Fruit fly (Drosophila melanogaster) whole organism, prepupa: Measurements from ENCODE around the gene Abi.
A peak's percentile ranks its signal among the peaks of the same experiment; 100 is the strongest.

Source experiments
- Blimp-1 ChIP-seq: fragments of 200-800 bp; sonication (Bioruptor generic); optimal IDR thresholded peaks from 3 replicates; lab custom pipeline; 2017; ENCODE audit warnings: missing biosample characterization, missing genetic modification characterization, mild to moderate bottlenecking, moderate library complexity, missing genetic modification reagents
- CG10631 ChIP-seq: fragments of 200-800 bp; sonication (Bioruptor generic); optimal IDR thresholded peaks from 2 replicates; lab custom pipeline; 2016; ENCODE audit warnings: missing biosample characterization, missing genetic modification characterization
- CG10669 ChIP-seq: fragments of 200-800 bp; sonication (Bioruptor generic); optimal IDR thresholded peaks from 3 replicates; lab custom pipeline; 2018; ENCODE audit warnings: missing biosample characterization, mild to moderate bottlenecking, missing genetic modification characterization, moderate library complexity
- CG11762 ChIP-seq: fragments of 200-800 bp; sonication (Bioruptor generic); optimal IDR thresholded peaks from 3 replicates; lab custom pipeline; 2016; ENCODE audit warnings: missing biosample characterization, missing genetic modification characterization; ENCODE audit not compliant: insufficient read depth
- CG11902 ChIP-seq: fragments of 200-800 bp; sonication (Bioruptor generic); optimal IDR thresholded peaks from 3 replicates; lab custom pipeline; 2016; ENCODE audit warnings: missing biosample characterization, missing genetic modification characterization
- CG1621 ChIP-seq: fragments of 200-800 bp; sonication (Bioruptor generic); optimal IDR thresholded peaks from 3 replicates; lab custom pipeline; 2018; ENCODE audit warnings: missing biosample characterization, mild to moderate bottlenecking, missing genetic modification characterization
- CG32006 ChIP-seq: fragments of 200-800 bp; sonication (Bioruptor generic); optimal IDR thresholded peaks from 3 replicates; lab custom pipeline; 2017; ENCODE audit warnings: missing biosample characterization, mild to moderate bottlenecking, missing genetic modification characterization
- CG3919 ChIP-seq: fragments of 200-800 bp; sonication (Bioruptor generic); optimal IDR thresholded peaks from 3 replicates; lab custom pipeline; 2016; ENCODE audit warnings: missing biosample characterization, missing genetic modification characterization
- CG4318 ChIP-seq: fragments of 200-800 bp; sonication (Bioruptor generic); optimal IDR thresholded peaks from 3 replicates; lab custom pipeline; 2017; ENCODE audit warnings: missing biosample characterization, mild to moderate bottlenecking, missing genetic modification characterization
- CG6276 ChIP-seq: fragments of 200-800 bp; sonication (Bioruptor generic); optimal IDR thresholded peaks from 2 replicates; lab custom pipeline; 2017; ENCODE audit warnings: missing biosample characterization, mild to moderate bottlenecking, missing genetic modification characterization
- CG6808 ChIP-seq: fragments of 200-800 bp; sonication (Bioruptor generic); optimal IDR thresholded peaks from 3 replicates; lab custom pipeline; 2017; ENCODE audit warnings: missing biosample characterization, missing genetic modification characterization, mild to moderate bottlenecking, moderate library complexity, missing genetic modification reagents
- CG6854 ChIP-seq: fragments of 200-800 bp; sonication (Bioruptor generic); optimal IDR thresholded peaks from 2 replicates; lab custom pipeline; 2017; ENCODE audit warnings: missing biosample characterization, mild to moderate bottlenecking, missing genetic modification characterization
- CG7368 ChIP-seq: fragments of 200-800 bp; sonication (Bioruptor generic); optimal IDR thresholded peaks from 3 replicates; lab custom pipeline; 2016; ENCODE audit warnings: missing biosample characterization, missing genetic modification characterization
- CG8119 ChIP-seq: fragments of 200-800 bp; sonication (Bioruptor generic); IDR thresholded peaks from 3 replicates; pipeline ENCODE4 v1.3.6; 2022; ENCODE audit warnings: missing biosample characterization, missing genetic modification characterization
- CG8632 ChIP-seq: fragments of 200-800 bp; sonication (Bioruptor generic); optimal IDR thresholded peaks from 3 replicates; lab custom pipeline; 2016; ENCODE audit warnings: missing biosample characterization, missing genetic modification characterization
- CG9139 ChIP-seq: fragments of 200-800 bp; sonication (Bioruptor generic); optimal IDR thresholded peaks from 3 replicates; lab custom pipeline; 2017; ENCODE audit warnings: missing biosample characterization, mild to moderate bottlenecking, missing genetic modification characterization
- Eip78C ChIP-seq: fragments of 200-800 bp; sonication (Bioruptor generic); peaks from one replicate; lab custom pipeline; 2016; ENCODE audit warnings: missing biosample characterization, missing genetic modification characterization
- Eip93F ChIP-seq: fragments of 200-800 bp; sonication (Bioruptor generic); optimal IDR thresholded peaks from 2 replicates; lab custom pipeline; 2016; ENCODE audit warnings: missing biosample characterization, mild to moderate bottlenecking, missing genetic modification characterization
- Ets21C ChIP-seq: fragments of 200-800 bp; sonication (Bioruptor generic); optimal IDR thresholded peaks from 3 replicates; lab custom pipeline; 2016; ENCODE audit warnings: missing biosample characterization, missing genetic modification characterization
- Ets96B ChIP-seq: fragments of 200-800 bp; optimal IDR thresholded peaks from 2 replicates; lab custom pipeline; 2019; ENCODE audit warnings: missing biosample characterization, mild to moderate bottlenecking, missing genetic modification characterization, moderate library complexity
- Hr38 ChIP-seq: sonication (Bioruptor generic); optimal IDR thresholded peaks from 2 replicates; lab custom pipeline; 2016; ENCODE audit warnings: missing biosample characterization, missing genetic modification characterization
- Hr39 ChIP-seq: fragments of 200-800 bp; sonication (Bioruptor generic); optimal IDR thresholded peaks from 2 replicates; lab custom pipeline; 2016; ENCODE audit warnings: missing biosample characterization, missing genetic modification characterization
- Hr4 ChIP-seq: fragments of 200-800 bp; sonication (Bioruptor generic); optimal IDR thresholded peaks from 3 replicates; lab custom pipeline; 2016; ENCODE audit warnings: missing biosample characterization, missing genetic modification characterization
- Lpt ChIP-seq: fragments of 200-800 bp; sonication (Bioruptor generic); optimal IDR thresholded peaks from 3 replicates; lab custom pipeline; 2016; ENCODE audit warnings: missing biosample characterization, missing genetic modification characterization
- Met ChIP-seq: fragments of 200-800 bp; sonication (Bioruptor generic); optimal IDR thresholded peaks from 3 replicates; lab custom pipeline; 2016; ENCODE audit warnings: missing biosample characterization, missing genetic modification characterization
- OdsH ChIP-seq: fragments of 200-800 bp; sonication (Bioruptor generic); optimal IDR thresholded peaks from 3 replicates; lab custom pipeline; 2016; ENCODE audit warnings: missing biosample characterization, missing genetic modification characterization
- Smox ChIP-seq: fragments of 200-800 bp; sonication (Bioruptor generic); optimal IDR thresholded peaks from 3 replicates; lab custom pipeline; 2016; ENCODE audit warnings: missing biosample characterization, missing genetic modification characterization
- Sox15 ChIP-seq: fragments of 200-800 bp; sonication (Bioruptor generic); optimal IDR thresholded peaks from 3 replicates; lab custom pipeline; 2016; ENCODE audit warnings: missing biosample characterization, missing genetic modification characterization
- achi ChIP-seq: fragments of 200-800 bp; sonication (Bioruptor generic); optimal IDR thresholded peaks from 3 replicates; lab custom pipeline; 2016; ENCODE audit warnings: missing biosample characterization, missing genetic modification characterization
- acj6 ChIP-seq: fragments of 200-800 bp; sonication (Bioruptor generic); optimal IDR thresholded peaks from 3 replicates; lab custom pipeline; 2016; ENCODE audit warnings: missing biosample characterization, missing genetic modification characterization
- cyc ChIP-seq: fragments of 200-800 bp; sonication (Bioruptor generic); optimal IDR thresholded peaks from 3 replicates; lab custom pipeline; 2016; ENCODE audit warnings: missing biosample characterization, missing genetic modification characterization
- dac ChIP-seq: fragments of 200-800 bp; sonication (Bioruptor generic); optimal IDR thresholded peaks from 2 replicates; lab custom pipeline; 2017; ENCODE audit warnings: missing biosample characterization, mild to moderate bottlenecking, missing genetic modification characterization
- dsx ChIP-seq: fragments of 200-800 bp; optimal IDR thresholded peaks from 3 replicates; lab custom pipeline; 2019; ENCODE audit warnings: missing biosample characterization, mild to moderate bottlenecking, missing genetic modification characterization, moderate library complexity; ENCODE audit not compliant: poor library complexity, severe bottlenecking
- eg ChIP-seq: fragments of 200-800 bp; sonication (Bioruptor generic); IDR thresholded peaks from 3 replicates; pipeline ENCODE4 v1.3.6; 2022; ENCODE audit warnings: missing biosample characterization, missing genetic modification characterization
- esn ChIP-seq: fragments of 200-800 bp; sonication (Bioruptor generic); optimal IDR thresholded peaks from 2 replicates; lab custom pipeline; 2016; ENCODE audit warnings: missing biosample characterization, mild to moderate bottlenecking, missing genetic modification characterization, moderate library complexity
- fd59A ChIP-seq: fragments of 200-800 bp; sonication (Bioruptor generic); optimal IDR thresholded peaks from 2 replicates; lab custom pipeline; 2017; ENCODE audit warnings: missing biosample characterization, mild to moderate bottlenecking, missing genetic modification characterization, missing genetic modification reagents
- fd85E ChIP-seq: fragments of 200-800 bp; sonication (Bioruptor generic); optimal IDR thresholded peaks from 3 replicates; lab custom pipeline; 2016; ENCODE audit warnings: missing biosample characterization, missing genetic modification characterization
- fkh ChIP-seq: fragments of 200-800 bp; sonication (Bioruptor generic); optimal IDR thresholded peaks from 3 replicates; lab custom pipeline; 2017; ENCODE audit warnings: missing biosample characterization, mild to moderate bottlenecking, missing genetic modification characterization, moderate library complexity
- lz ChIP-seq: fragments of 200-800 bp; sonication (Bioruptor generic); optimal IDR thresholded peaks from 3 replicates; lab custom pipeline; 2016; ENCODE audit warnings: missing biosample characterization, missing genetic modification characterization
- net ChIP-seq: fragments of 200-800 bp; sonication (Bioruptor generic); optimal IDR thresholded peaks from 3 replicates; lab custom pipeline; 2016; ENCODE audit warnings: missing biosample characterization, missing genetic modification characterization
- salr ChIP-seq, 2 experiments: fragments of 200-800 bp; sonication (Bioruptor generic); optimal IDR thresholded peaks; 3 replicates each; lab custom pipeline; 2016 to 2018; ENCODE audit warnings: missing biosample characterization in 2 of 2, missing genetic modification characterization in 2 of 2, mild to moderate bottlenecking in 1 of 2
- spab ChIP-seq: fragments of 200-800 bp; sonication (Bioruptor generic); optimal IDR thresholded peaks from 2 replicates; lab custom pipeline; 2017; ENCODE audit warnings: missing biosample characterization, mild to moderate bottlenecking, missing genetic modification characterization, missing genetic modification reagents
- ss ChIP-seq, 2 experiments: fragments of 200-800 bp; sonication (Bioruptor generic); optimal IDR thresholded peaks; 2 replicates in 1 of 2; 3 replicates in 1 of 2; lab custom pipeline; 2017 to 2018; ENCODE audit warnings: mild to moderate bottlenecking in 2 of 2, missing biosample characterization in 2 of 2, missing genetic modification characterization in 2 of 2, moderate library complexity in 1 of 2
- svp ChIP-seq: fragments of 200-800 bp; sonication (Bioruptor generic); peaks from one replicate; lab custom pipeline; 2016; ENCODE audit warnings: missing biosample characterization, missing genetic modification characterization
- topi ChIP-seq: fragments of 200-800 bp; sonication (Bioruptor generic); optimal IDR thresholded peaks from 3 replicates; lab custom pipeline; 2016; ENCODE audit warnings: missing biosample characterization, missing genetic modification characterization
- vri ChIP-seq: fragments of 200-800 bp; sonication (Bioruptor generic); optimal IDR thresholded peaks from 3 replicates; lab custom pipeline; 2016; ENCODE audit warnings: missing biosample characterization, mild to moderate bottlenecking, missing genetic modification characterization

The Abi gene

dm6 chr3R:14077026-14077425, 45.2 kb downstream of the Abi start (continued):
- TF ChIP-seq fkh (GFP tag; lab: Kevin White, UChicago) (no peak), vri (GFP tag; lab: Kevin White, UChicago) (no peak), CG32006 (GFP tag; lab: Kevin White, UChicago) (peak; percentile 59), Smox (no peak), dsx (GFP tag; lab: Kevin White, UChicago) (peak; percentile 29), CG9139 (GFP tag; lab: Kevin White, UChicago) (peak; percentile 44), topi (GFP tag; lab: Kevin White, UChicago) (peak; percentile 43), salr (GFP tag; optimal IDR thresholded peaks at IDR 0.05; lab: Kevin White, UChicago) (no peak), lz (GFP tag; lab: Kevin White, UChicago) (peak; percentile 7), CG10631 (GFP tag; lab: Kevin White, UChicago) (peak; percentile 24), Hr38 (GFP tag; lab: Kevin White, UChicago) (no peak), Blimp-1 (GFP tag; lab: Kevin White, UChicago) (no peak), CG10669 (GFP tag; lab: Kevin White, UChicago) (peak; percentile 70), CG6854 (no peak), Ets96B (peak; percentile 59)

- TF ChIP-seq Met (GFP tag; lab: Kevin White, UChicago), result peak; percentile 26
- TF ChIP-seq CG6808 (GFP tag; lab: Kevin White, UChicago), result no peak
- TF ChIP-seq acj6 (GFP tag; lab: Kevin White, UChicago), result peak; percentile 6
- no peak for TF ChIP-seq CG1621 (tag; lab: Kevin White, UChicago)
- TF ChIP-seq Eip78C (GFP tag; lab: Kevin White, UChicago), result peak; percentile 64
- TF ChIP-seq CG11902 (GFP tag; lab: Kevin White, UChicago), result no peak
- no peak for TF ChIP-seq CG10669 (GFP tag; lab: Kevin White, UChicago)
- peak; percentile 20 for TF ChIP-seq Hr4 (GFP tag; lab: Kevin White, UChicago)
- TF ChIP-seq CG32006 (GFP tag; lab: Kevin White, UChicago), result peak; percentile 21
- TF ChIP-seq Eip93F (GFP tag; lab: Kevin White, UChicago), result no peak
- TF ChIP-seq esn, result peak; percentile 3
- TF ChIP-seq fd85E (GFP tag; lab: Kevin White, UChicago), result no peak
- TF ChIP-seq OdsH (GFP tag; lab: Kevin White, UChicago), result no peak
- TF ChIP-seq Ets21C (GFP tag; lab: Kevin White, UChicago), result no peak
- no peak for TF ChIP-seq CG4318
- TF ChIP-seq Hr38 (GFP tag; lab: Kevin White, UChicago), result no peak
- TF ChIP-seq dac (GFP tag; lab: Kevin White, UChicago), result no peak
- TF ChIP-seq achi (GFP tag; lab: Kevin White, UChicago), result peak; percentile 10
- TF ChIP-seq cyc, result no peak
- no peak for TF ChIP-seq fd59A (GFP tag; lab: Kevin White, UChicago)
- TF ChIP-seq vri (GFP tag; lab: Kevin White, UChicago), result no peak
- peak; percentile 33; the same call in 1 of the 3 replicates for TF ChIP-seq eg (GFP tag; lab: Robert Waterston, UW)
- no peak for TF ChIP-seq CG8119 (GFP tag; lab: Robert Waterston, UW)
- TF ChIP-seq dsx (GFP tag; lab: Kevin White, UChicago), result no peak
- TF ChIP-seq CG7368 (GFP tag; lab: Kevin White, UChicago), result no peak
- TF ChIP-seq Lpt (GFP tag; lab: Kevin White, UChicago), result no peak
- peak; percentile 72 for TF ChIP-seq svp (GFP tag; lab: Kevin White, UChicago)
- TF ChIP-seq Hr39 (GFP tag; lab: Kevin White, UChicago), result no peak
- TF ChIP-seq fkh (GFP tag; lab: Kevin White, UChicago), result no peak
Observed at dm6 chr3R:14070664-14071063, 51.6 kb downstream of the Abi start.

- TF ChIP-seq OdsH (GFP tag; lab: Kevin White, UChicago), result peak; percentile 1
- peak; percentile 4 for TF ChIP-seq Hr38 (GFP tag; lab: Kevin White, UChicago)
- TF ChIP-seq Blimp-1 (GFP tag; lab: Kevin White, UChicago), result no peak
- no peak for TF ChIP-seq eg (GFP tag; lab: Robert Waterston, UW)
- peak; percentile 20 for TF ChIP-seq Eip78C (GFP tag; lab: Kevin White, UChicago)
- peak in 1 of 2 experiments; percentile 5 for TF ChIP-seq ss (GFP tag; optimal IDR thresholded peaks at IDR 0.05; lab: Kevin White, UChicago)
- no peak for TF ChIP-seq net
- peak; percentile 43 for TF ChIP-seq CG10669 (GFP tag; lab: Kevin White, UChicago)
- no peak for TF ChIP-seq CG6276 (GFP tag; lab: Kevin White, UChicago)
- peak; percentile 35 for TF ChIP-seq CG6808 (GFP tag; lab: Kevin White, UChicago)
- peak; percentile 9 for TF ChIP-seq CG8632
- TF ChIP-seq Hr4 (GFP tag; lab: Kevin White, UChicago), result no peak
- no peak for TF ChIP-seq Eip93F (GFP tag; lab: Kevin White, UChicago)
- no peak for TF ChIP-seq CG11762 (GFP tag; lab: Kevin White, UChicago)
- TF ChIP-seq spab (GFP tag; lab: Kevin White, UChicago), result peak; percentile 28
- no peak for TF ChIP-seq Sox15
- peak; percentile 17 for TF ChIP-seq CG3919 (GFP tag; lab: Kevin White, UChicago)
- no peak for TF ChIP-seq dsx (GFP tag; lab: Kevin White, UChicago)
- no peak for TF ChIP-seq acj6 (GFP tag; lab: Kevin White, UChicago)
Observed at dm6 chr3R:14070096-14070495, 52.1 kb downstream of the Abi start.
